Worm (Caenorhabditis elegans): ENCODE results near the gene tra-2.

Gene tra-2

ce11 chrII:6972185-6972737, 6.8 kb upstream of the tra-2 start, which contains the start of gene art-1:
Gene art-1, minus strand, starts transcription at chrII:6972235.
- TF ChIP-seq lin-1 (GFP tag; IDR thresholded peaks at IDR 0.05) (no peak), ceh-28 (tag; optimal IDR thresholded peaks at IDR 0.05) (no peak), duxl-1 (tag; optimal IDR thresholded peaks at IDR 0.05; ENCODE audit: poor library complexity) (no peak), F10B5.3 (tag; optimal IDR thresholded peaks at IDR 0.05) (no peak), spr-3 (GFP tag; optimal IDR thresholded peaks at IDR 0.05) (no peak), T20F7.1 (GFP tag; optimal IDR thresholded peaks at IDR 0.05) (peak; percentile 74), dve-1 (tag; optimal IDR thresholded peaks at IDR 0.05; ENCODE audit: insufficient read depth) (peak; percentile 52), php-3 (GFP tag; IDR thresholded peaks at IDR 0.05) (0 out of 2 replicates have a peak, but pooled peaks have one; percentile 45), mdt-29 (GFP tag; IDR thresholded peaks at IDR 0.05) (no peak), snpc-4 (tag; optimal IDR thresholded peaks at IDR 0.05) (no peak), nhr-41 (GFP tag; IDR thresholded peaks at IDR 0.05) (no peak), zfp-3 (GFP tag; conservative IDR thresholded peaks at IDR 0.05) (no peak), ceh-44 (GFP tag; IDR thresholded peaks at IDR 0.05) (no peak), dmd-6 (GFP tag; IDR thresholded peaks at IDR 0.05) (no peak), jun-1 (tag; optimal IDR thresholded peaks at IDR 0.05) (no peak), ama-1 (optimal IDR thresholded peaks at IDR 0.05) (peak; percentile 28), hif-1 (tag; optimal IDR thresholded peaks at IDR 0.05) (no peak), ceh-32 (tag; optimal IDR thresholded peaks at IDR 0.05; ENCODE audit: poor library complexity) (no peak), unc-62 (GFP tag; optimal IDR thresholded peaks at IDR 0.05 in 1 of 2) (no peak), unc-62 (tag; optimal IDR thresholded peaks at IDR 0.05) (no peak), rbr-2 (tag; optimal IDR thresholded peaks at IDR 0.05) (no peak), ZK337.2 (GFP tag; IDR thresholded peaks at IDR 0.05) (no peak), fkh-10 (GFP tag; optimal IDR thresholded peaks at IDR 0.05) (no peak), lin-29 (GFP tag; IDR thresholded peaks at IDR 0.05) (no peak), aha-1 (tag) (peak; percentile 49), ztf-7 (tag; optimal IDR thresholded peaks at IDR 0.05) (no peak), hlh-30 (tag; optimal IDR thresholded peaks at IDR 0.05; ENCODE audit: insufficient read depth) (no peak), hlh-11 (tag; optimal IDR thresholded peaks at IDR 0.05) (no peak), pqm-1 (tag; optimal IDR thresholded peaks at IDR 0.05) (no peak), hmg-1.1 (GFP tag; IDR thresholded peaks at IDR 0.05) (0 out of 2 replicates have a peak, but pooled peaks have one; percentile 7), nhr-102 (tag; optimal IDR thresholded peaks at IDR 0.05) (no peak), lsy-2 (tag; optimal IDR thresholded peaks at IDR 0.05) (peak in 1 of 2 experiments; percentile 32), ztf-11 (tag; optimal IDR thresholded peaks at IDR 0.05) (no peak), daf-19 (GFP tag; conservative IDR thresholded peaks at IDR 0.05) (no peak), lin-39 (tag; optimal IDR thresholded peaks at IDR 0.05) (no peak), D1046.2 (GFP tag; IDR thresholded peaks at IDR 0.05) (no peak), daf-16 (GFP tag; optimal IDR thresholded peaks at IDR 0.05) (no peak), daf-16 (tag; optimal IDR thresholded peaks at IDR 0.05) (peak; percentile 45), mdl-1 (tag; optimal IDR thresholded peaks at IDR 0.05) (no peak), F37D6.2 (tag; optimal IDR thresholded peaks at IDR 0.05) (no peak), snpc-1.2 (GFP tag; IDR thresholded peaks at IDR 0.05) (no peak), dpl-1 (GFP tag; optimal IDR thresholded peaks at IDR 0.05) (no peak)

- TF ChIP-seq T20F7.1 (GFP tag; optimal IDR thresholded peaks at IDR 0.05): peak; percentile 13
- TF ChIP-seq sdz-12 (GFP tag; optimal IDR thresholded peaks at IDR 0.05): no peak
Observed at ce11 chrII:6970515-6970914, 5.0 kb upstream of the tra-2 start, which contains the start of gene C15F1.5. Gene C15F1.5, minus strand, starts transcription at chrII:6970615.
